Worm (Caenorhabditis elegans) whole organism, young adult: Measurements from ENCODE around the gene aakg-3.

ENCODE experiments used
- nfya-1 ChIP-seq: sonication (generic microtip); optimal IDR thresholded peaks from 2 replicates; lab custom pipeline; 2017; ENCODE audit warnings: antibody characterized with exemption, missing compliant biosample characterization, missing genetic modification characterization, borderline replicate concordance; ENCODE audit not compliant: insufficient read depth
- snpc-3.4 ChIP-seq: sonication (generic microtip); optimal IDR thresholded peaks from 2 replicates; lab custom pipeline; 2017; ENCODE audit warnings: missing genetic modification characterization, mild to moderate bottlenecking, missing compliant biosample characterization, antibody characterized with exemption, moderate library complexity, missing genotype, missing genetic modification reagents
- unc-62 ChIP-seq: fragments of 150-350 bp; optimal IDR thresholded peaks from 2 replicates; lab custom pipeline; 2014; ENCODE audit warnings: missing biosample characterization, missing genetic modification reagents, missing genetic modification characterization

- TF ChIP-seq snpc-3.4 (tag; lab: Kevin White, UChicago) (no peak), nfya-1 (tag; lab: Kevin White, UChicago) (no peak), unc-62 (GFP tag; lab: Kevin White, UChicago) (no peak)
Measured at ce11 chrX:2981715-2982114, 5.5 kb downstream of the aakg-3 start, which contains the start of gene nspg-5.
